Worm (Caenorhabditis elegans): ENCODE measurements around the gene Y59H11AM.1.
A peak's percentile ranks its signal among the peaks of the same experiment; 100 is the strongest.

The Y59H11AM.1 gene

DNA sequence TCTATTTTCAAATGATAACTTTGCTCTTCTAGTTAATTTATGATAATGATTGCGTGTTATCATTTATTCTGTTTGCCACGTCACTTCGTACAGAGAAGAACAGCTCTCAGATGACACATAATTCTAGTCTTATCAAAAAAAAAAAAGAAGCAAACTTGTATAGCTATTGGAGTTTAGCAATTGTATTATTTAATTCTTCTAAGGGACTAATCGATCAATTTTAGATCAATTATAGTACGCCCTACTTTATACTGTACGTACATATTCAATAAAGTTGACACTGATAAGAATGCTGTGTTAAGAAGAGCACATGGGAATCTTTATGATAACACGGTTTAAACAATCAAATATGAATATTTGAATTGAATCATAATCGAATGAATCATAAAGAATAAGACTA lies 29.0 kb upstream of the Y59H11AM.1 start:
- TF ChIP-seq crh-2 (tag; optimal IDR thresholded peaks at IDR 0.05) = peak; percentile 65
- TF ChIP-seq sma-9 (GFP tag; optimal IDR thresholded peaks at IDR 0.05) = peak; percentile 19
- no peak for TF ChIP-seq sma-9 (tag; optimal IDR thresholded peaks at IDR 0.05)
- no peak for TF ChIP-seq nhr-237 (tag; optimal IDR thresholded peaks at IDR 0.05)
- TF ChIP-seq mab-5 (tag; optimal IDR thresholded peaks at IDR 0.05) = no peak
- TF ChIP-seq fos-1 (tag; optimal IDR thresholded peaks at IDR 0.05) = peak; percentile 94

DNA sequence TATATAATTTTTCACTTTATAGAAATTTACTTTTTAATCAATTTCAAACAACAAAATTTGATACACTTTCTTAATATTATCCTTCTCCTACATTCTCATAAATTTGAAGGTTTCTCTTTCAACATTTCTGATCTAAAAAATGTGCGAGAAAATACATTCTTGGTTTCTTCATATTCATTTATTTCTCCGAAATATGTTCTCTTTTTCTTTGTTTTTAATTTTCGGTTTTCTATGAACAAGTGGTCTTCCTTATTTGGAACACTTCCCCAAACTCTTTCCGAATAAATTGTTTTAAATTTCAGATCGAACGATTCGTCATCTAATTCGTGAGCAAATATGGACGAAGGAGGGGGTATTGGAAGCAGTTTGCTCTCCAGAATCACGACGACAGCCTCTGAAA lies 12.1 kb upstream of the Y59H11AM.1 start, which contains the start of gene npr-22:
npr-22 (plus strand) TSS at position 301 of the 400 bp plus-strand sequence.
- no peak for TF ChIP-seq lsy-2 (tag; optimal IDR thresholded peaks at IDR 0.05)
- no peak for TF ChIP-seq nhr-129 (tag; optimal IDR thresholded peaks at IDR 0.05)
- no peak for TF ChIP-seq nhr-12 (tag; optimal IDR thresholded peaks at IDR 0.05)
- no peak for TF ChIP-seq R02D3.7 (tag; optimal IDR thresholded peaks at IDR 0.05)
- TF ChIP-seq zag-1 (tag; optimal IDR thresholded peaks at IDR 0.05) = no peak
- TF ChIP-seq mbf-1 (tag; optimal IDR thresholded peaks at IDR 0.05) = no peak
- no peak for TF ChIP-seq sma-9 (GFP tag; optimal IDR thresholded peaks at IDR 0.05)
- no peak for TF ChIP-seq sma-9 (tag; optimal IDR thresholded peaks at IDR 0.05)
- no peak for TF ChIP-seq dmd-4 (tag; optimal IDR thresholded peaks at IDR 0.05)
- TF ChIP-seq lin-11 (tag; optimal IDR thresholded peaks at IDR 0.05) = no peak
- no peak for TF ChIP-seq unc-62 (GFP tag; optimal IDR thresholded peaks at IDR 0.05)
- no peak for TF ChIP-seq nhr-11 (tag; optimal IDR thresholded peaks at IDR 0.05)
- no peak for TF ChIP-seq sem-4 (tag; optimal IDR thresholded peaks at IDR 0.05)
- TF ChIP-seq Y55F3AM.14 (GFP tag; optimal IDR thresholded peaks at IDR 0.05) = no peak
- TF ChIP-seq nhr-77 (tag; optimal IDR thresholded peaks at IDR 0.05) = no peak

DNA sequence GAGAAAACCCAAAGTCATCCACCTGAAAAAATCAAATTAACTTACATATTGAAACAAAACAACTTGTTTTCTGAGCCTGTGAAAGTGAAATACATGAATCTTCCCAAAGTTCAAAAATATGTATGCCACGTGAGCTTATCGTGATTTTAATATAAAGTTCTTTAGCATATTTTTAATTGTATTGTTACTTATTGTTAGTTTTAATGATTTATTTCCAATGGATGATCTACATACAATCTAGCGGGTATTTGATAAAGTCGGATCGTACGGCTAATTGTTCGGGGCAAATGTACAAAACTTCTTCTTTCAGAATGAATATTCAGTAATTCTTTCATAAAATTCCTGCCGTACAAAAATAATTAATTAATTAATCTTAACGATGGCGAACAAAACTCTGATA lies 985 bp upstream of the Y59H11AM.1 start, which contains the start of gene Y59H11AM.4:
Y59H11AM.4 (minus strand) TSS at position 101 of the 400 bp plus-strand sequence.
- TF ChIP-seq F13H6.1 (tag; optimal IDR thresholded peaks at IDR 0.05) (no peak), ztf-11 (tag; optimal IDR thresholded peaks at IDR 0.05) (no peak), lin-39 (tag; optimal IDR thresholded peaks at IDR 0.05) (no peak)

DNA sequence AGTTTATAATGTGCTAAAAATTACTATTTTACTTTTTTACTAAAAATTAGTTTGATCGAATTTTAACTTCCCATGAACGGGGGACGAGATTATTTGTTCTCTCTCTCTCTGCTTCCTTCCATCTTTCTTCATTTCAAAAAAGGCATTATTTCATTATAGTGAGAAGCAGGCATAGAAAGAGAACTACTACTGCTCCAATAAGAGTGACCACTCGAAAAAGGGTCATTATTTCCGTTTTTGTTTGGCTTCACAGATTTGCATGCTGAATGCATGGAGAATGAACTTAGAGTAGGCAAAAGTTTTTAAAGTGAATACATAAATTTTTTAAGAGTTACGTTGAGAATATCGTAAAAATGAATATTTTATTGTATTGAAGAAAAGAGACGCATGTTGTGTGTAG lies 519 bp upstream of the Y59H11AM.1 start:
- no peak for TF ChIP-seq nhr-25 (tag; optimal IDR thresholded peaks at IDR 0.05)
- TF ChIP-seq elt-3 (tag; optimal IDR thresholded peaks at IDR 0.05) = no peak
- no peak for TF ChIP-seq dmd-4 (tag; optimal IDR thresholded peaks at IDR 0.05)
- no peak for TF ChIP-seq lin-11 (tag; optimal IDR thresholded peaks at IDR 0.05)
- no peak for TF ChIP-seq aly-2 (tag; optimal IDR thresholded peaks at IDR 0.05)
- TF ChIP-seq F13H6.1 (tag; optimal IDR thresholded peaks at IDR 0.05) = no peak
- TF ChIP-seq ZK546.5 (tag; optimal IDR thresholded peaks at IDR 0.05) = no peak
- TF ChIP-seq nhr-23 (tag; optimal IDR thresholded peaks at IDR 0.05) = no peak
- no peak for TF ChIP-seq crh-2 (tag; optimal IDR thresholded peaks at IDR 0.05)
- no peak for TF ChIP-seq sma-9 (GFP tag; optimal IDR thresholded peaks at IDR 0.05)
- no peak for TF ChIP-seq sma-9 (tag; optimal IDR thresholded peaks at IDR 0.05)
- TF ChIP-seq fos-1 (tag; optimal IDR thresholded peaks at IDR 0.05) = no peak
- no peak for TF ChIP-seq zag-1 (tag; optimal IDR thresholded peaks at IDR 0.05)
- no peak for TF ChIP-seq snpc-4 (tag; optimal IDR thresholded peaks at IDR 0.05)
- TF ChIP-seq sem-4 (tag; optimal IDR thresholded peaks at IDR 0.05) = no peak
- no peak for TF ChIP-seq lin-39 (tag; optimal IDR thresholded peaks at IDR 0.05)
- TF ChIP-seq nhr-12 (tag; optimal IDR thresholded peaks at IDR 0.05) = no peak
- no peak for TF ChIP-seq ztf-1 (GFP tag; conservative IDR thresholded peaks at IDR 0.05)
- no peak for TF ChIP-seq nhr-11 (tag; optimal IDR thresholded peaks at IDR 0.05)
- TF ChIP-seq nhr-237 (tag; optimal IDR thresholded peaks at IDR 0.05) = no peak
- no peak for TF ChIP-seq lsy-2 (tag; optimal IDR thresholded peaks at IDR 0.05)

DNA sequence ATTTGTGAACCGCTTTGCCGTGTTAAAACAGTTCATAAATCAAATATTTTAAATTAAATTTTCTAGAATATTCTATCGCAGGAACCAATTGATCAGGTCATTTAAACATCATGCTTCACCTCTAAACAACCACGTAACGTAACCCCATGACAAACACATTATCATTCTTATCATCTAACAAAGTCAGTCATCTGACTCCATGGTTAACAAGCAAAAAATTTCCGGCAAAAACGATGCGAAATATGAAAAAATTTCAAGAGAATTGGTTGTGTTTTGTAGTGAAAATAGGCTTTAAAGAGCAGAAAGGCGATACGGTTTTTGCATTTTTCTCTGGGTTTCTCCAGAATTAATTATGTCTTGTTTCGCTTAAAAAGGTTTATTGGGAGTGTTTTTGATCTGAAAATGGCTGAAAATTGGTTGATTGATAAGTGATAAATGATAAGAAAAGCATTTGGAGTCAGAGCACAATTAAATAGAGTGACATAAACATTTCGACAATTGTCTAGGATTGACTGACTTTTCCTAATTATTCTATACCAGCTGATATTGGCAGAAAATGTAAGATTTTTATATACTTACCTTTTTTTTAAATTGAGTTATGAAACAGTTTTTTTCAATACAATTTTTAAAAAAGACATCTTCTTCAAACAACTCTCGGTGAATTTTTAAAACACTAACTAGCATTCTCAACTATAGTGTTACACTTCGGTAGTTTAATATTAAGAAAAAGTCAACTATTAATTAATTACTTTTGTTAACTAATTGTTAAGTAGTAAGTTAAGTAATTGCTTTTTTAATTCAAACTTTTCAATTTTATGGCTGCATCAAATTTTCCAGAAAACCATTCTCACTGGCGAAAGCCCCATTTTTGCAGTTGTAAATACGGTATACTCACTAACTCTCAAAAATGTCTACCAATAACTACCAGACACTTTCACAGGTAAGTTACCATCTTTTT lies 14.1 kb downstream of the Y59H11AM.1 start, which contains the start of gene catp-7:
catp-7 (plus strand) TSS at position 908 of the 958 bp plus-strand sequence.
- TF ChIP-seq sma-9 (GFP tag; optimal IDR thresholded peaks at IDR 0.05) = no peak
- TF ChIP-seq sma-9 (tag; optimal IDR thresholded peaks at IDR 0.05) = no peak
- TF ChIP-seq mdl-1 (tag; optimal IDR thresholded peaks at IDR 0.05) = no peak
- peak; percentile 6 for TF ChIP-seq F13H6.1 (tag; optimal IDR thresholded peaks at IDR 0.05)
- no peak for TF ChIP-seq dmd-4 (tag; optimal IDR thresholded peaks at IDR 0.05)
- TF ChIP-seq ZK546.5 (tag; optimal IDR thresholded peaks at IDR 0.05) = no peak
- TF ChIP-seq nhr-21 (tag; optimal IDR thresholded peaks at IDR 0.05) = no peak
- no peak for TF ChIP-seq nhr-10 (tag; optimal IDR thresholded peaks at IDR 0.05)
- TF ChIP-seq unc-39 (tag; optimal IDR thresholded peaks at IDR 0.05) = no peak
- TF ChIP-seq ztf-11 (tag; optimal IDR thresholded peaks at IDR 0.05) = no peak
- TF ChIP-seq ceh-16 (tag; optimal IDR thresholded peaks at IDR 0.05) = no peak
- TF ChIP-seq nhr-129 (tag; optimal IDR thresholded peaks at IDR 0.05) = peak; percentile 23
- TF ChIP-seq unc-62 (GFP tag; optimal IDR thresholded peaks at IDR 0.05) = no peak
- peak; percentile 56 for TF ChIP-seq fos-1 (tag; optimal IDR thresholded peaks at IDR 0.05)
- no peak for TF ChIP-seq sem-4 (tag; optimal IDR thresholded peaks at IDR 0.05)
- TF ChIP-seq nhr-237 (tag; optimal IDR thresholded peaks at IDR 0.05) = no peak
- TF ChIP-seq snpc-4 (tag; optimal IDR thresholded peaks at IDR 0.05) = no peak
- no peak for TF ChIP-seq zag-1 (tag; optimal IDR thresholded peaks at IDR 0.05)
- no peak for TF ChIP-seq nhr-12 (tag; optimal IDR thresholded peaks at IDR 0.05)
- no peak for TF ChIP-seq lin-39 (tag; optimal IDR thresholded peaks at IDR 0.05)
- TF ChIP-seq ztf-1 (GFP tag; conservative IDR thresholded peaks at IDR 0.05) = no peak
- no peak for TF ChIP-seq nhr-77 (tag; optimal IDR thresholded peaks at IDR 0.05)
- peak; percentile 77 for TF ChIP-seq crh-2 (tag; optimal IDR thresholded peaks at IDR 0.05)
- TF ChIP-seq ceh-82 (tag; optimal IDR thresholded peaks at IDR 0.05) = no peak
- TF ChIP-seq egl-27 (tag; optimal IDR thresholded peaks at IDR 0.05) = no peak
- TF ChIP-seq R02D3.7 (tag; optimal IDR thresholded peaks at IDR 0.05) = no peak
- TF ChIP-seq elt-3 (tag; optimal IDR thresholded peaks at IDR 0.05) = no peak
- no peak for TF ChIP-seq lsy-2 (tag; optimal IDR thresholded peaks at IDR 0.05)
- TF ChIP-seq skn-1 (tag; optimal IDR thresholded peaks at IDR 0.05) = no peak
- TF ChIP-seq alr-1 (tag; optimal IDR thresholded peaks at IDR 0.05) = no peak
- TF ChIP-seq elt-1 (tag; optimal IDR thresholded peaks at IDR 0.05) = no peak
- TF ChIP-seq nhr-25 (tag; optimal IDR thresholded peaks at IDR 0.05) = no peak

Data from whole organism, L2 larva.